Worm (Caenorhabditis elegans): ENCODE measurements around the gene F23F1.2.

ce11 chrII:57873-58272, 23.9 kb downstream of the F23F1.2 start:
- TF ChIP-seq dao-5 (tag; optimal IDR thresholded peaks at IDR 0.05): no peak
- TF ChIP-seq him-1 (tag; optimal IDR thresholded peaks at IDR 0.05): no peak
